Worm (Caenorhabditis elegans) whole organism, late embryonic: ENCODE results near the gene E02C12.11.

Source experiments
- F13H6.1 ChIP-seq: sonication (generic microtip); optimal IDR thresholded peaks from 2 replicates; lab custom pipeline; 2016; ENCODE audit warnings: missing genetic modification characterization, missing compliant biosample characterization
- K02D7.2 ChIP-seq: sonication (generic microtip); optimal IDR thresholded peaks from 2 replicates; lab custom pipeline; 2017; ENCODE audit warnings: mild to moderate bottlenecking, missing genetic modification characterization, missing compliant biosample characterization
- Y22D7AL.16 ChIP-seq: sonication (generic microtip); optimal IDR thresholded peaks from 2 replicates; lab custom pipeline; 2016; ENCODE audit warnings: missing genetic modification characterization, missing compliant biosample characterization
- ceh-18 ChIP-seq: sonication (generic microtip); optimal IDR thresholded peaks from 2 replicates; lab custom pipeline; 2016; ENCODE audit warnings: missing genetic modification characterization, missing compliant biosample characterization
- ceh-2 ChIP-seq: sonication (generic microtip); optimal IDR thresholded peaks from 2 replicates; lab custom pipeline; 2016; ENCODE audit warnings: missing genotype, missing genetic modification characterization, missing compliant biosample characterization
- ceh-22 ChIP-seq: sonication (generic microtip); optimal IDR thresholded peaks from 2 replicates; lab custom pipeline; 2017; ENCODE audit warnings: missing biosample characterization, missing genetic modification characterization
- ceh-31 ChIP-seq: sonication (generic microtip); optimal IDR thresholded peaks from 2 replicates; lab custom pipeline; 2016; ENCODE audit warnings: missing genetic modification characterization, missing compliant biosample characterization
- ceh-34 ChIP-seq: sonication (generic microtip); optimal IDR thresholded peaks from 2 replicates; lab custom pipeline; 2016; ENCODE audit warnings: mild to moderate bottlenecking, missing genetic modification characterization, missing compliant biosample characterization
- ceh-45 ChIP-seq: fragments of 200-800 bp; sonication (Bioruptor generic); IDR thresholded peaks from 2 replicates; pipeline ENCODE4 v1.3.6; 2022; ENCODE audit warnings: missing genetic modification reagents, missing genetic modification characterization, missing compliant biosample characterization
- che-1 ChIP-seq: sonication (generic microtip); optimal IDR thresholded peaks from 2 replicates; lab custom pipeline; 2016; ENCODE audit warnings: mild to moderate bottlenecking, missing genetic modification characterization, missing compliant biosample characterization
- dmd-4 ChIP-seq: sonication (generic microtip); optimal IDR thresholded peaks from 2 replicates; lab custom pipeline; 2016; ENCODE audit warnings: borderline replicate concordance, missing genetic modification characterization, missing compliant biosample characterization
- dve-1 ChIP-seq: sonication (generic microtip); optimal IDR thresholded peaks from 2 replicates; lab custom pipeline; 2017; ENCODE audit warnings: antibody characterized with exemption, mild to moderate bottlenecking, missing genetic modification characterization, missing compliant biosample characterization
- elt-2 ChIP-seq: sonication (generic microtip); optimal IDR thresholded peaks from 2 replicates; lab custom pipeline; 2016; ENCODE audit warnings: missing genetic modification reagents, missing genetic modification characterization, missing compliant biosample characterization
- ets-4 ChIP-seq: sonication (generic microtip); optimal IDR thresholded peaks from 2 replicates; lab custom pipeline; 2016; ENCODE audit warnings: missing genetic modification characterization, missing compliant biosample characterization
- fax-1 ChIP-seq: sonication (generic microtip); optimal IDR thresholded peaks from 2 replicates; lab custom pipeline; 2016; ENCODE audit warnings: missing genotype, missing genetic modification characterization, missing compliant biosample characterization
- fkh-6 ChIP-seq: sonication (generic microtip); optimal IDR thresholded peaks from 2 replicates; lab custom pipeline; 2016; ENCODE audit warnings: missing genetic modification characterization, missing compliant biosample characterization
- gmeb-2 ChIP-seq: sonication (generic microtip); optimal IDR thresholded peaks from 2 replicates; lab custom pipeline; 2016; ENCODE audit warnings: missing genetic modification characterization, inconsistent platforms, missing compliant biosample characterization
- hlh-30 ChIP-seq: sonication (generic microtip); optimal IDR thresholded peaks from 2 replicates; lab custom pipeline; 2017; ENCODE audit warnings: antibody characterized with exemption, missing genetic modification characterization, missing compliant biosample characterization; ENCODE audit not compliant: insufficient read depth
- hlh-6 ChIP-seq: sonication (generic microtip); optimal IDR thresholded peaks from 2 replicates; lab custom pipeline; 2016; ENCODE audit warnings: missing genotype, missing genetic modification characterization, missing compliant biosample characterization
- lim-6 ChIP-seq: sonication (generic microtip); optimal IDR thresholded peaks from 2 replicates; lab custom pipeline; 2016; ENCODE audit warnings: missing genetic modification characterization, missing compliant biosample characterization
- lin-11 ChIP-seq: fragments of 200-800 bp; sonication (Bioruptor generic); optimal IDR thresholded peaks from 2 replicates; lab custom pipeline; 2018; ENCODE audit warnings: mild to moderate bottlenecking, missing genetic modification characterization, missing compliant biosample characterization
- madf-2 ChIP-seq: sonication (generic microtip); optimal IDR thresholded peaks from 2 replicates; lab custom pipeline; 2017; ENCODE audit warnings: missing genetic modification characterization, missing compliant biosample characterization
- mec-3 ChIP-seq: sonication (generic microtip); optimal IDR thresholded peaks from 2 replicates; lab custom pipeline; 2016; ENCODE audit warnings: borderline replicate concordance, missing genetic modification characterization, missing compliant biosample characterization
- nfya-1 ChIP-seq: sonication (generic microtip); optimal IDR thresholded peaks from 2 replicates; lab custom pipeline; 2017; ENCODE audit warnings: missing genetic modification characterization, mild to moderate bottlenecking, missing compliant biosample characterization, antibody characterized with exemption, moderate library complexity
- npax-4 ChIP-seq: sonication (generic microtip); optimal IDR thresholded peaks from 2 replicates; lab custom pipeline; 2016; ENCODE audit warnings: missing genetic modification characterization, missing compliant biosample characterization
- odd-2 ChIP-seq: sonication (generic microtip); optimal IDR thresholded peaks from 2 replicates; lab custom pipeline; 2017; ENCODE audit warnings: antibody characterized with exemption, mild to moderate bottlenecking, missing genetic modification characterization, missing compliant biosample characterization
- pax-1 ChIP-seq: fragments of 150-350 bp; optimal IDR thresholded peaks from 2 replicates; lab custom pipeline; 2014; ENCODE audit warnings: missing biosample characterization, missing genetic modification characterization
- pha-4 ChIP-seq: fragments of 150-350 bp; optimal IDR thresholded peaks from 2 replicates; lab custom pipeline; 2018; ENCODE audit warnings: missing biosample characterization, missing genetic modification reagents, missing genetic modification characterization
- pqm-1 ChIP-seq: sonication (generic microtip); optimal IDR thresholded peaks from 2 replicates; lab custom pipeline; 2016; ENCODE audit warnings: missing genetic modification characterization, missing compliant biosample characterization
- pros-1 ChIP-seq: fragments of 150-350 bp; optimal IDR thresholded peaks from 2 replicates; lab custom pipeline; 2014; ENCODE audit warnings: missing biosample characterization, missing genetic modification reagents, missing genetic modification characterization
- ref-2 ChIP-seq: sonication (generic microtip); optimal IDR thresholded peaks from 2 replicates; lab custom pipeline; 2016; ENCODE audit warnings: missing genetic modification characterization, missing compliant biosample characterization
- sox-2 ChIP-seq: fragments of 200-800 bp; sonication (Bioruptor generic); IDR thresholded peaks from 2 replicates; pipeline ENCODE4 v1.3.6; 2022; ENCODE audit warnings: missing genetic modification reagents, missing genetic modification characterization, missing compliant biosample characterization
- tbx-2 ChIP-seq: sonication (generic microtip); optimal IDR thresholded peaks from 2 replicates; lab custom pipeline; 2016; ENCODE audit warnings: missing genetic modification characterization, missing compliant biosample characterization
- tbx-7 ChIP-seq: sonication (generic microtip); optimal IDR thresholded peaks from 2 replicates; lab custom pipeline; 2016; ENCODE audit warnings: missing genotype, missing genetic modification characterization, missing compliant biosample characterization
- unc-3 ChIP-seq, 2 experiments: fragments of 200-800 bp in 1 of 2; sonication (Bioruptor generic) in 1 of 2; sonication (generic microtip) in 1 of 2; conservative IDR thresholded peaks in 1 of 2; optimal IDR thresholded peaks in 1 of 2; 2 replicates each; pipeline versions ENCODE4 v1.3.6 to Lab custom; 2016 to 2022; ENCODE audit warnings: missing compliant biosample characterization in 2 of 2, missing genetic modification characterization in 2 of 2, missing genetic modification reagents in 1 of 2
- ztf-16 ChIP-seq: sonication (generic microtip); optimal IDR thresholded peaks from 2 replicates; lab custom pipeline; 2017; ENCODE audit warnings: missing genetic modification characterization, missing compliant biosample characterization

The E02C12.11 gene

ce11 chrV:9381846-9382363, 2.2 kb upstream of the E02C12.11 start, which contains the start of gene E02C12.12:
E02C12.12 (minus strand) TSS chrV:9382313.
- no peak for TF ChIP-seq ceh-2
- TF ChIP-seq pha-4 (tag; lab: Kevin White, UChicago), result no peak
- TF ChIP-seq ceh-18 (tag; lab: Kevin White, UChicago), result no peak
- no peak for TF ChIP-seq pqm-1 (tag; lab: Kevin White, UChicago)

- no peak for TF ChIP-seq npax-4 (tag; lab: Kevin White, UChicago)
- TF ChIP-seq gmeb-2 (tag; lab: Kevin White, UChicago), result no peak
- TF ChIP-seq madf-2 (tag; lab: Kevin White, UChicago), result no peak
- no peak for TF ChIP-seq fax-1 (tag; lab: Kevin White, UChicago)
- TF ChIP-seq nfya-1 (tag; lab: Kevin White, UChicago), result no peak
- TF ChIP-seq unc-3 (GFP tag; conservative IDR thresholded peaks at IDR 0.05; lab: Robert Waterston, UW), result no peak
- TF ChIP-seq unc-3 (tag; optimal IDR thresholded peaks at IDR 0.05; lab: Kevin White, UChicago), result no peak
- no peak for TF ChIP-seq K02D7.2 (tag; lab: Kevin White, UChicago)
- no peak for TF ChIP-seq tbx-7 (tag; lab: Kevin White, UChicago)
- no peak for TF ChIP-seq ets-4 (tag; lab: Kevin White, UChicago)
- TF ChIP-seq lim-6 (tag; lab: Kevin White, UChicago), result no peak
- no peak for TF ChIP-seq lin-11 (tag; lab: Kevin White, UChicago)
Measured at ce11 chrV:9378335-9378734, 1.4 kb downstream of the E02C12.11 start, which contains the start of gene E02C12.10. E02C12.10 (minus strand) TSS chrV:9378409.

- no peak for TF ChIP-seq F13H6.1
- no peak for TF ChIP-seq hlh-6 (tag; lab: Kevin White, UChicago)
- TF ChIP-seq dmd-4 (tag; lab: Kevin White, UChicago), result no peak
- no peak for TF ChIP-seq fkh-6 (tag; lab: Kevin White, UChicago)
- no peak for TF ChIP-seq nfya-1 (tag; lab: Kevin White, UChicago)
- TF ChIP-seq che-1, result no peak
- TF ChIP-seq sox-2 (GFP tag; lab: Robert Waterston, UW), result no peak
- no peak for TF ChIP-seq ceh-31 (tag; lab: Kevin White, UChicago)
- no peak for TF ChIP-seq Y22D7AL.16 (tag; lab: Kevin White, UChicago)
- TF ChIP-seq ztf-16 (tag; lab: Kevin White, UChicago), result no peak
- TF ChIP-seq dve-1 (tag; lab: Kevin White, UChicago), result no peak
- TF ChIP-seq, all 69 proteins: peak for 0
Measured at ce11 chrV:9376417-9376816, 3.3 kb downstream of the E02C12.11 start, which contains the start of gene E02C12.19. E02C12.19 (minus strand) TSS chrV:9376517.

- no peak for TF ChIP-seq mec-3 (tag; lab: Kevin White, UChicago)
- TF ChIP-seq tbx-2 (tag; lab: Kevin White, UChicago), result no peak
- no peak for TF ChIP-seq ceh-22 (tag; lab: Kevin White, UChicago)
- TF ChIP-seq ceh-34 (tag; lab: Kevin White, UChicago), result no peak
- no peak for TF ChIP-seq hlh-30 (tag; lab: Kevin White, UChicago)
- no peak for TF ChIP-seq K02D7.2 (tag; lab: Kevin White, UChicago)
- no peak for TF ChIP-seq ref-2 (tag; lab: Kevin White, UChicago)
- TF ChIP-seq ceh-45 (GFP tag; lab: Robert Waterston, UW), result no peak
- no peak for TF ChIP-seq elt-2 (tag; lab: Kevin White, UChicago)
- no peak for TF ChIP-seq fkh-6 (tag; lab: Kevin White, UChicago)
- TF ChIP-seq pros-1, result no peak
- TF ChIP-seq npax-4 (tag; lab: Kevin White, UChicago), result no peak
- no peak for TF ChIP-seq odd-2 (tag; lab: Kevin White, UChicago)
- no peak for TF ChIP-seq pax-1 (tag; lab: Kevin White, UChicago)
Measured at ce11 chrV:9375378-9375777, 4.3 kb downstream of the E02C12.11 start, which contains the start of gene E02C12.9. E02C12.9 (minus strand) TSS chrV:9375478.
